Worm (Caenorhabditis elegans): ENCODE measurements around the gene F40H3.2.

DNA sequence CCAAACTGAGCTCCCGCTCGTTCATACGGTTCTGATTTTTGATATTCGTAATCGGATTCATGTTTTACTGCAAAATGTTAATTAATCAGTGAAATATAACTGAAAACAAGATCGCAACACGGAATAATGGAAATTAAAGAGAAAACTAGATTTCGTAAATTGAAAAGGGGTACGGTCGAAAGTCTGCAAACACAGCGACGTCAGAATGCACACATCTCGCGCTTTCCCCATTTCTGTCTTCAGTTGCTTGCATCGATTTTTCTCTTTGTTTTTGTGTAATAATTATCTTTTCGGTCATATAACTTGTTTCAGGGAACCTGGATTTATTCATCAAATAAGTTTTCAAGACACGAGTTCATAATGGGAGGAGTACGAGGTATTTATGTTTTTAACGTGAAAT, 23.4 kb downstream of the F40H3.2 start, which contains the start of the genes rbmx-2 and C30B5.2:
- no peak for TF ChIP-seq fkh-10 (GFP tag; optimal IDR thresholded peaks at IDR 0.05)
- no peak for TF ChIP-seq ttx-3 (tag; optimal IDR thresholded peaks at IDR 0.05)
- TF ChIP-seq che-1 (tag; optimal IDR thresholded peaks at IDR 0.05): no peak
- TF ChIP-seq odd-2 (tag; optimal IDR thresholded peaks at IDR 0.05): no peak

Measured in whole organism, late embryonic.